Fruit fly (Drosophila melanogaster) whole organism, wandering third instar larva: ENCODE data around the gene CG33080.

Source experiments
- Abd-B ChIP-seq: fragments of >200 bp; optimal IDR thresholded peaks from 2 replicates; lab custom pipeline; 2017; ENCODE audit warnings: missing biosample characterization, missing genetic modification characterization
- CG32264 ChIP-seq: fragments of 200-800 bp; sonication (Bioruptor generic); optimal IDR thresholded peaks from 2 replicates; lab custom pipeline; 2016; ENCODE audit warnings: missing biosample characterization, missing genetic modification characterization
- CG9705 ChIP-seq: fragments of 200-800 bp; sonication (Bioruptor generic); optimal IDR thresholded peaks from 2 replicates; lab custom pipeline; 2018; ENCODE audit warnings: missing biosample characterization, mild to moderate bottlenecking, missing genetic modification characterization
- CrebA ChIP-seq: fragments of 200-800 bp; sonication (Bioruptor generic); optimal IDR thresholded peaks from 2 replicates; lab custom pipeline; 2016; ENCODE audit warnings: missing biosample characterization, mild to moderate bottlenecking, missing genetic modification characterization, borderline replicate concordance
- Dfd ChIP-seq: fragments of >200 bp; optimal IDR thresholded peaks from 2 replicates; lab custom pipeline; 2017; ENCODE audit warnings: missing biosample characterization, missing genetic modification characterization
- Dif ChIP-seq: fragments of 200-275, 200-300 bp; sonication (Bioruptor generic); optimal IDR thresholded peaks from 2 replicates; lab custom pipeline; 2018; ENCODE audit warnings: missing biosample characterization, missing genetic modification characterization; ENCODE audit not compliant: partially characterized antibody
- GATAd ChIP-seq: sonication (Bioruptor generic); optimal IDR thresholded peaks from 2 replicates; lab custom pipeline; 2016; ENCODE audit warnings: missing biosample characterization, missing genetic modification characterization
- HLH106 ChIP-seq: fragments of 200-800 bp; optimal IDR thresholded peaks from 3 replicates; lab custom pipeline; 2019; ENCODE audit warnings: missing biosample characterization, mild to moderate bottlenecking, missing genetic modification characterization, moderate library complexity
- Hnf4 ChIP-seq: fragments of 200-800 bp; sonication (Bioruptor generic); optimal IDR thresholded peaks from 2 replicates; lab custom pipeline; 2016; ENCODE audit warnings: missing biosample characterization, mild to moderate bottlenecking, missing genetic modification characterization
- Hr78 ChIP-seq: fragments of >200 bp; optimal IDR thresholded peaks from 2 replicates; lab custom pipeline; 2017; ENCODE audit warnings: missing biosample characterization, missing genetic modification characterization
- Hr83 ChIP-seq: fragments of 200-300 bp; sonication (Bioruptor generic); optimal IDR thresholded peaks from 2 replicates; lab custom pipeline; 2016; ENCODE audit warnings: missing biosample characterization, mild to moderate bottlenecking, missing genetic modification characterization, moderate library complexity; ENCODE audit not compliant: poor library complexity, severe bottlenecking
- Jra ChIP-seq: sonication (Bioruptor generic); optimal IDR thresholded peaks from 2 replicates; lab custom pipeline; 2016; ENCODE audit warnings: missing biosample characterization, missing genetic modification characterization
- Mio ChIP-seq: sonication (Bioruptor generic); optimal IDR thresholded peaks from 2 replicates; lab custom pipeline; 2016; ENCODE audit warnings: missing biosample characterization, missing genetic modification characterization
- Myc ChIP-seq: fragments of >200 bp; optimal IDR thresholded peaks from 2 replicates; lab custom pipeline; 2017
- N ChIP-seq: fragments of >200 bp; optimal IDR thresholded peaks from 2 replicates; lab custom pipeline; 2018; ENCODE audit warnings: missing biosample characterization, missing external identifiers, missing genetic modification characterization
- OdsH ChIP-seq: fragments of 200-800 bp; sonication (Bioruptor generic); optimal IDR thresholded peaks from 2 replicates; lab custom pipeline; 2016; ENCODE audit warnings: missing biosample characterization, mild to moderate bottlenecking, missing genetic modification characterization
- Rel ChIP-seq, 2 experiments: fragments of 200-800 bp; sonication (Bioruptor generic) in 1 of 2; optimal IDR thresholded peaks; 2 replicates in 1 of 2; 3 replicates in 1 of 2; lab custom pipeline; 2016 to 2019; ENCODE audit warnings: mild to moderate bottlenecking in 2 of 2, missing biosample characterization in 2 of 2, missing genetic modification characterization in 2 of 2, moderate library complexity in 1 of 2
- Sp1 ChIP-seq: fragments of 200-800 bp; sonication (Bioruptor generic); optimal IDR thresholded peaks from 3 replicates; lab custom pipeline; 2019; ENCODE audit warnings: missing biosample characterization, mild to moderate bottlenecking, missing genetic modification characterization, moderate library complexity
- Vsx2 ChIP-seq: fragments of 200-300, 225-300 bp; sonication (Bioruptor generic); optimal IDR thresholded peaks from 2 replicates; lab custom pipeline; 2018; ENCODE audit warnings: missing biosample characterization, missing genetic modification characterization; ENCODE audit not compliant: partially characterized antibody
- br ChIP-seq: fragments of 200-800 bp; sonication (Bioruptor generic); optimal IDR thresholded peaks from 2 replicates; lab custom pipeline; 2016; ENCODE audit warnings: missing biosample characterization, missing genetic modification characterization
- brk ChIP-seq: fragments of 200-800 bp; sonication (Bioruptor generic); optimal IDR thresholded peaks from 2 replicates; lab custom pipeline; 2016; ENCODE audit warnings: missing biosample characterization, mild to moderate bottlenecking, missing genetic modification characterization
- dl ChIP-seq, 2 experiments: fragments of 175-275, 200-275 bp in 1 of 2; fragments of 200-275 bp in 1 of 2; sonication (Bioruptor generic); optimal IDR thresholded peaks; lab custom pipeline; 2018; ENCODE audit warnings: mild to moderate bottlenecking in 2 of 2, missing biosample characterization in 2 of 2, missing genetic modification characterization in 2 of 2, moderate library complexity in 2 of 2; ENCODE audit not compliant: partially characterized antibody in 2 of 2, insufficient read depth in 1 of 2
- dmrt93B ChIP-seq: fragments of 200-800 bp; sonication (Bioruptor generic); optimal IDR thresholded peaks from 2 replicates; lab custom pipeline; 2018; ENCODE audit warnings: missing biosample characterization, mild to moderate bottlenecking, missing genetic modification characterization
- dsf ChIP-seq: sonication (Bioruptor generic); optimal IDR thresholded peaks from 2 replicates; lab custom pipeline; 2016; ENCODE audit warnings: missing biosample characterization, missing genetic modification characterization, borderline replicate concordance
- ey ChIP-seq: fragments of 200-800 bp; sonication (Bioruptor generic); optimal IDR thresholded peaks from 2 replicates; lab custom pipeline; 2016; ENCODE audit warnings: missing biosample characterization, missing genetic modification characterization
- foxo ChIP-seq, 2 experiments: fragments of 200-800 bp; sonication (Bioruptor generic); optimal IDR thresholded peaks; 2 replicates in 1 of 2; 3 replicates in 1 of 2; lab custom pipeline; 2016 to 2017; ENCODE audit warnings: missing biosample characterization in 2 of 2, missing genetic modification characterization in 2 of 2
- fru ChIP-seq: fragments of 200-800 bp; sonication (Bioruptor generic); optimal IDR thresholded peaks from 3 replicates; lab custom pipeline; 2016; ENCODE audit warnings: missing biosample characterization, mild to moderate bottlenecking, missing genetic modification characterization
- h ChIP-seq: fragments of 200-800 bp; sonication (Bioruptor generic); optimal IDR thresholded peaks from 3 replicates; lab custom pipeline; 2016; ENCODE audit warnings: missing biosample characterization, mild to moderate bottlenecking, missing genetic modification characterization
- jim ChIP-seq: fragments of 175-275, 200-325 bp; sonication (Bioruptor generic); optimal IDR thresholded peaks from 2 replicates; lab custom pipeline; 2016; ENCODE audit warnings: missing biosample characterization, mild to moderate bottlenecking, missing genetic modification characterization
- lola ChIP-seq: fragments of >200 bp; optimal IDR thresholded peaks from 2 replicates; lab custom pipeline; 2017; ENCODE audit warnings: missing biosample characterization, missing genetic modification characterization
- pan ChIP-seq: fragments of >200 bp; optimal IDR thresholded peaks from 2 replicates; lab custom pipeline; 2017
- psq ChIP-seq: fragments of 200-800 bp; sonication (Bioruptor generic); optimal IDR thresholded peaks from 3 replicates; lab custom pipeline; 2017; ENCODE audit warnings: missing biosample characterization, mild to moderate bottlenecking, missing genetic modification characterization, moderate library complexity
- rgr ChIP-seq: fragments of 200-800 bp; sonication (Bioruptor generic); optimal IDR thresholded peaks from 3 replicates; lab custom pipeline; 2016; ENCODE audit warnings: missing biosample characterization, mild to moderate bottlenecking, missing genetic modification characterization
- sage ChIP-seq: fragments of 200-800 bp; sonication (Bioruptor generic); optimal IDR thresholded peaks from 2 replicates; lab custom pipeline; 2016; ENCODE audit warnings: missing biosample characterization, mild to moderate bottlenecking, missing genetic modification characterization
- sv ChIP-seq: fragments of 200-800 bp; sonication (Bioruptor generic); optimal IDR thresholded peaks from 3 replicates; lab custom pipeline; 2016; ENCODE audit warnings: missing biosample characterization, missing genetic modification characterization
- tai ChIP-seq: sonication (Bioruptor generic); optimal IDR thresholded peaks from 2 replicates; lab custom pipeline; 2016; ENCODE audit warnings: missing biosample characterization, missing genetic modification characterization
- usp ChIP-seq: fragments of >200 bp; optimal IDR thresholded peaks from 2 replicates; lab custom pipeline; 2017; ENCODE audit warnings: missing biosample characterization, missing genetic modification characterization
- woc ChIP-seq: sonication (Bioruptor generic); optimal IDR thresholded peaks from 2 replicates; lab custom pipeline; 2016; ENCODE audit warnings: missing biosample characterization, mild to moderate bottlenecking, missing genetic modification characterization

The CG33080 gene

dm6 chrX:5672243-5673051 is 45.1 kb downstream of the CG33080 start, which contains the start of gene RpL35:
Gene RpL35, plus strand, starts transcription at chrX:5672401.
- TF ChIP-seq GATAd (GFP tag; lab: Kevin White, UChicago) (no peak), Mio (no peak), Myc (peak; percentile 42), br (GFP tag; lab: Kevin White, UChicago) (peak; percentile 31), Hr83 (GFP tag; lab: Kevin White, UChicago) (no peak), lola (no peak), Abd-B (no peak), dl (GFP tag; optimal IDR thresholded peaks at IDR 0.05; lab: Kevin White, UChicago; ENCODE audit: insufficient read depth in 1 of 2, partially characterized antibody in 2 of 2) (no peak), Jra (no peak), ey (GFP tag; lab: Kevin White, UChicago) (no peak), Dfd (GFP tag; lab: Kevin White, UChicago) (no peak), Dif (GFP tag; lab: Kevin White, UChicago) (no peak), Sp1 (GFP tag; lab: Kevin White, UChicago) (peak; percentile 59), CG32264 (GFP tag; lab: Kevin White, UChicago) (no peak), fru (peak; percentile 47), HLH106 (tag; lab: Kevin White, UChicago) (peak; percentile 21), N (no peak), woc (GFP tag; lab: Kevin White, UChicago) (no peak), Rel (GFP tag; optimal IDR thresholded peaks at IDR 0.05; lab: Kevin White, UChicago) (no peak), Rel (tag; optimal IDR thresholded peaks at IDR 0.05; lab: Kevin White, UChicago) (peak; percentile 26), dmrt93B (GFP tag; lab: Kevin White, UChicago) (peak; percentile 15), brk (GFP tag; lab: Kevin White, UChicago) (no peak), rgr (GFP tag; lab: Kevin White, UChicago) (peak; percentile 60), usp (GFP tag; lab: Kevin White, UChicago) (no peak), sv (no peak), Vsx2 (GFP tag; lab: Kevin White, UChicago) (no peak), pan (lab: Kevin White, UChicago) (no peak), h (GFP tag; lab: Kevin White, UChicago) (peak; percentile 35), CrebA (GFP tag; lab: Kevin White, UChicago) (no peak), jim (GFP tag; lab: Kevin White, UChicago) (no peak), Hnf4 (peak; percentile 45), OdsH (GFP tag; lab: Kevin White, UChicago) (peak; percentile 26), tai (GFP tag; lab: Kevin White, UChicago) (no peak), Hr78 (no peak), dsf (GFP tag; lab: Kevin White, UChicago) (no peak), psq (GFP tag; lab: Kevin White, UChicago) (peak; percentile 12), sage (GFP tag; lab: Kevin White, UChicago) (no peak), foxo (GFP tag; optimal IDR thresholded peaks at IDR 0.05; lab: Kevin White, UChicago) (peak in 1 of 2 experiments; percentile 39), CG9705 (GFP tag; lab: Kevin White, UChicago) (peak; percentile 47)
- TF ChIP-seq, all 38 proteins: peak for 14

dm6 chrX:5671537-5672029 is 46.0 kb downstream of the CG33080 start, which contains the start of gene Rab18:
Gene Rab18, minus strand, starts transcription at chrX:5671812.
- TF ChIP-seq Hr83 (GFP tag; lab: Kevin White, UChicago) (peak; percentile 79), h (GFP tag; lab: Kevin White, UChicago) (no peak), HLH106 (tag; lab: Kevin White, UChicago) (peak; percentile 23), foxo (GFP tag; optimal IDR thresholded peaks at IDR 0.05; lab: Kevin White, UChicago) (peak in 1 of 2 experiments; percentile 56), GATAd (GFP tag; lab: Kevin White, UChicago) (peak; percentile 25), ey (GFP tag; lab: Kevin White, UChicago) (peak; percentile 30), br (GFP tag; lab: Kevin White, UChicago) (peak; percentile 3), brk (GFP tag; lab: Kevin White, UChicago) (no peak), woc (GFP tag; lab: Kevin White, UChicago) (peak; percentile 38)
